Fruit fly (Drosophila melanogaster) S2 (cell line): Measurements from ENCODE around the gene CG32812.

ENCODE experiments used
- CG8478 ChIP-seq: fragments of >200 bp; optimal IDR thresholded peaks from 2 replicates; lab custom pipeline; 2018
- CTCF ChIP-seq, 2 experiments: fragments of >200 bp; optimal IDR thresholded peaks; 2 replicates each; lab custom pipeline; 2018

DNA sequence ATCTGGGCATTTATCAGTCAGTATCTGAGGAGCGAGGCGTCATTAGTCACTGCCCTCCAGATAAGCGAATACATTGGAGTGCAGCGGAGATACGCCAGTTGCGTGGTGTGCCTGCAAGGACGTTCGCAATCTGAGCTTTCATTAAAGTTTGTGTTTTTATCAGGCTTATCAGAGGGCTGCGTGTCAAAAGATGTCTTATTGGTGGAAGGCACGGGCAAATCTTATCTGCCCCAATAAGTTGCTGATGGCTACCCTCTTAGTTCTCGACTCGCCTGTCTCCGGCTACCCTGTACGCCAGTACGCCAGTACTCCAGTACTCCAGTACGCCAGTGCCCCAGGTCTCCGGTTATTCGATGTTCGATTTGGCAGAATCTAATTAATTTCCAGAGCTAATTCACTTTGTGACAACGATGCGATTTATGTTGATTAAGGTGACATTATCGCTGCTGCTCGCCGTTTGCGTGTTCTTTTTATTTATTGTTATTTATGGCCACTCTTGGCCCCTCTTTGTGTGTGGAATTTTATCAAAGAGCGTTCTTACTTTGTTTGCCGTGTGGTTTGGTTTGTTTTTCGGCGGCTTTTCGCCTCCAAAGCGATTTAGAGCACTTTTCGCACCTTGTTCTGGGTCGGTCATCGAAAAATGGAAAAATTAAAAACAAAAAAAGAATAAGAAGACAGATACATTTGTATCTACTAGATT, 30.2 kb upstream of the CG32812 start:
- no peak for TF ChIP-seq CG8478
- no peak for TF ChIP-seq CTCF (optimal IDR thresholded peaks at IDR 0.05; lab: Kevin White, UChicago)
